Worm (Caenorhabditis elegans) whole organism, L4 larva: ENCODE results near the gene F48E8.8.

Experiments used
- D1046.2 ChIP-seq: fragments of 200-800 bp; sonication (Bioruptor generic); IDR thresholded peaks from 2 replicates; pipeline ENCODE4 v1.3.6; 2022; ENCODE audit warnings: missing genetic modification characterization, missing compliant biosample characterization
- F26F4.8 ChIP-seq: fragments of 200-800 bp; sonication (Bioruptor generic); conservative IDR thresholded peaks from 2 replicates; pipeline ENCODE4 v1.3.6; 2022; ENCODE audit warnings: missing genetic modification characterization, missing compliant biosample characterization
- F44E2.7 ChIP-seq: fragments of 200-800 bp; sonication (Bioruptor generic); IDR thresholded peaks from 2 replicates; pipeline ENCODE4 v2.1.2; 2022; ENCODE audit warnings: missing genetic modification characterization, missing compliant biosample characterization
- T20F7.1 ChIP-seq: fragments of 200-800 bp; sonication (Bioruptor generic); optimal IDR thresholded peaks from 2 replicates; lab custom pipeline; 2018; ENCODE audit warnings: mild to moderate bottlenecking, missing genetic modification characterization, missing compliant biosample characterization
- Y105C5A.15 ChIP-seq: fragments of 200-800 bp; sonication (Bioruptor generic); IDR thresholded peaks from 2 replicates; pipeline ENCODE4 v1.3.6; 2022; ENCODE audit warnings: missing genetic modification characterization, missing compliant biosample characterization
- Y5F2A.4 ChIP-seq: fragments of 200-800 bp; sonication (Bioruptor generic); optimal IDR thresholded peaks from 2 replicates; lab custom pipeline; 2018; ENCODE audit warnings: mild to moderate bottlenecking, missing genetic modification characterization, missing compliant biosample characterization
- Y75B8A.6 ChIP-seq: fragments of 200-800 bp; sonication (Bioruptor generic); IDR thresholded peaks from 2 replicates; pipeline ENCODE4 v1.3.6; 2022; ENCODE audit warnings: missing genetic modification reagents, missing genetic modification characterization, missing compliant biosample characterization
- ZK337.2 ChIP-seq: fragments of 200-800 bp; sonication (Bioruptor generic); IDR thresholded peaks from 2 replicates; pipeline ENCODE4 v1.3.6; 2022; ENCODE audit warnings: missing genetic modification reagents, missing genetic modification characterization, missing compliant biosample characterization
- ama-1 ChIP-seq: fragments of 150-350 bp; optimal IDR thresholded peaks from 2 replicates; lab custom pipeline; 2014; ENCODE audit warnings: inconsistent platforms, mixed read lengths
- ceh-20 ChIP-seq: fragments of 200-800 bp; sonication (Bioruptor generic); IDR thresholded peaks from 2 replicates; pipeline ENCODE4 v1.3.6; 2022; ENCODE audit warnings: missing genetic modification reagents, missing genetic modification characterization, missing compliant biosample characterization
- ceh-28 ChIP-seq: fragments of 150-350 bp; optimal IDR thresholded peaks from 2 replicates; lab custom pipeline; 2014; ENCODE audit warnings: missing biosample characterization, missing genetic modification reagents, missing genetic modification characterization
- ceh-32 ChIP-seq: sonication (generic microtip); optimal IDR thresholded peaks from 2 replicates; lab custom pipeline; 2016; ENCODE audit warnings: mild to moderate bottlenecking, missing genetic modification characterization, missing compliant biosample characterization; ENCODE audit not compliant: poor library complexity
- ceh-44 ChIP-seq: fragments of 200-800 bp; sonication (Bioruptor generic); IDR thresholded peaks from 2 replicates; pipeline ENCODE4 v1.3.6; 2022; ENCODE audit warnings: missing genetic modification reagents, missing genetic modification characterization, missing compliant biosample characterization
- ceh-62 ChIP-seq: sonication (generic microtip); optimal IDR thresholded peaks from 2 replicates; lab custom pipeline; 2017; ENCODE audit warnings: missing biosample characterization, missing genetic modification characterization
- cey-2 ChIP-seq: sonication (generic microtip); optimal IDR thresholded peaks from 3 replicates; lab custom pipeline; 2017; ENCODE audit warnings: missing genetic modification characterization, mild to moderate bottlenecking, missing compliant biosample characterization, antibody characterized with exemption, borderline replicate concordance; ENCODE audit not compliant: insufficient read depth
- ctbp-1 ChIP-seq: fragments of 200-800 bp; sonication (Bioruptor generic); IDR thresholded peaks from 2 replicates; pipeline ENCODE4 v1.3.6; 2022; ENCODE audit warnings: missing genetic modification reagents, missing genetic modification characterization, missing compliant biosample characterization
- daf-16 ChIP-seq, 3 experiments: sonication (generic microtip); optimal IDR thresholded peaks; 2 replicates each; lab custom pipeline; 2016 to 2017; ENCODE audit warnings: missing genetic modification characterization in 3 of 3, missing genetic modification reagents in 3 of 3, mild to moderate bottlenecking in 2 of 3, missing compliant biosample characterization in 2 of 3, missing biosample characterization in 1 of 3, moderate library complexity in 1 of 3
- daf-19 ChIP-seq: fragments of 200-800 bp; sonication (Bioruptor generic); conservative IDR thresholded peaks from 2 replicates; pipeline ENCODE4 v1.3.6; 2022; ENCODE audit warnings: missing genetic modification characterization, missing compliant biosample characterization
- dmd-6 ChIP-seq: fragments of 200-800 bp; sonication (Bioruptor generic); IDR thresholded peaks from 2 replicates; pipeline ENCODE4 v1.3.6; 2022; ENCODE audit warnings: missing genetic modification reagents, missing genetic modification characterization, missing compliant biosample characterization
- dmd-9 ChIP-seq: fragments of 200-800 bp; sonication (Bioruptor generic); IDR thresholded peaks from 2 replicates; pipeline ENCODE4 v1.3.6; 2022; ENCODE audit warnings: missing genetic modification reagents, missing genetic modification characterization, missing compliant biosample characterization
- dpl-1 ChIP-seq: fragments of 150-350 bp; optimal IDR thresholded peaks from 2 replicates; lab custom pipeline; 2014; ENCODE audit warnings: missing biosample characterization, missing genetic modification reagents, missing genetic modification characterization
- duxl-1 ChIP-seq: sonication (generic microtip); optimal IDR thresholded peaks from 2 replicates; lab custom pipeline; 2016; ENCODE audit warnings: mild to moderate bottlenecking, missing genetic modification characterization, moderate library complexity, missing compliant biosample characterization; ENCODE audit not compliant: poor library complexity
- fkh-10 ChIP-seq: fragments of 150-350 bp; optimal IDR thresholded peaks from 2 replicates; lab custom pipeline; 2014; ENCODE audit warnings: missing biosample characterization, missing genetic modification reagents, missing genetic modification characterization
- fos-1 ChIP-seq: fragments of 150-350 bp; optimal IDR thresholded peaks from 2 replicates; lab custom pipeline; 2014; ENCODE audit warnings: missing biosample characterization, missing genetic modification characterization
- hif-1 ChIP-seq, 2 experiments: sonication (generic microtip); optimal IDR thresholded peaks; 2 replicates each; lab custom pipeline; 2016 to 2017; ENCODE audit warnings: missing compliant biosample characterization in 2 of 2, missing genetic modification characterization in 2 of 2, missing genetic modification reagents in 2 of 2, missing genotype in 2 of 2, mild to moderate bottlenecking in 1 of 2
- hlh-11 ChIP-seq: fragments of 200-800 bp; sonication (Bioruptor generic); optimal IDR thresholded peaks from 2 replicates; lab custom pipeline; 2018; ENCODE audit warnings: mild to moderate bottlenecking, missing genetic modification characterization, missing compliant biosample characterization
- hmg-1.1 ChIP-seq: fragments of 200-800 bp; sonication (Bioruptor generic); IDR thresholded peaks from 2 replicates; pipeline ENCODE4 v1.3.6; 2022; ENCODE audit warnings: missing genetic modification reagents, missing genetic modification characterization, missing compliant biosample characterization
- lim-7 ChIP-seq: fragments of 200-800 bp; sonication (Bioruptor generic); IDR thresholded peaks from 2 replicates; pipeline ENCODE4 v1.3.6; 2022; ENCODE audit warnings: missing genetic modification characterization, missing compliant biosample characterization
- lin-13 ChIP-seq: fragments of 150-350 bp; optimal IDR thresholded peaks from 2 replicates; lab custom pipeline; 2014; ENCODE audit warnings: missing biosample characterization, missing genetic modification reagents, missing genetic modification characterization
- lin-29 ChIP-seq: fragments of 200-800 bp; sonication (Bioruptor generic); IDR thresholded peaks from 2 replicates; pipeline ENCODE4 v1.3.6; 2022; ENCODE audit warnings: missing genetic modification reagents, missing genetic modification characterization, missing compliant biosample characterization
- lin-38 ChIP-seq: fragments of 200-800 bp; sonication (Bioruptor generic); IDR thresholded peaks from 2 replicates; pipeline ENCODE4 v1.3.6; 2022; ENCODE audit warnings: missing genetic modification reagents, missing genetic modification characterization, missing compliant biosample characterization
- lsy-2 ChIP-seq, 2 experiments: fragments of 150-350 bp in 1 of 2; sonication (generic microtip) in 1 of 2; optimal IDR thresholded peaks; 2 replicates each; lab custom pipeline; 2014 to 2017; ENCODE audit warnings: missing biosample characterization in 2 of 2, missing genetic modification characterization in 2 of 2
- madf-5 ChIP-seq, 2 experiments: fragments of 200-800 bp; sonication (Bioruptor generic); IDR thresholded peaks; 2 replicates each; pipeline ENCODE4 v1.3.6; 2022; ENCODE audit warnings: missing compliant biosample characterization in 2 of 2, missing genetic modification characterization in 2 of 2
- madf-9 ChIP-seq: fragments of 200-800 bp; sonication (Bioruptor generic); conservative IDR thresholded peaks from 2 replicates; pipeline ENCODE4 v1.3.6; 2022; ENCODE audit warnings: missing genetic modification reagents, missing genetic modification characterization, missing compliant biosample characterization
- mxl-2 ChIP-seq: fragments of 200-800 bp; sonication (Bioruptor generic); conservative IDR thresholded peaks from 2 replicates; pipeline ENCODE4 v1.3.6; 2022; ENCODE audit warnings: missing genetic modification reagents, missing genetic modification characterization, missing compliant biosample characterization
- nhr-102 ChIP-seq: sonication (generic microtip); optimal IDR thresholded peaks from 2 replicates; lab custom pipeline; 2016; ENCODE audit warnings: mild to moderate bottlenecking, missing genetic modification characterization, moderate library complexity, missing compliant biosample characterization
- nhr-25 ChIP-seq: sonication (generic microtip); optimal IDR thresholded peaks from 2 replicates; lab custom pipeline; 2017; ENCODE audit warnings: missing genetic modification characterization, mild to moderate bottlenecking, missing compliant biosample characterization, antibody characterized with exemption, moderate library complexity, borderline replicate concordance; ENCODE audit not compliant: insufficient read depth
- nhr-28 ChIP-seq: fragments of 150-350 bp; optimal IDR thresholded peaks from 2 replicates; lab custom pipeline; 2014; ENCODE audit warnings: missing biosample characterization, missing genetic modification characterization
- nhr-42 ChIP-seq: fragments of 200-800 bp; sonication (Bioruptor generic); IDR thresholded peaks from 2 replicates; pipeline ENCODE4 v1.3.6; 2022; ENCODE audit warnings: missing genetic modification characterization, missing compliant biosample characterization
- nhr-48 ChIP-seq: sonication (generic microtip); optimal IDR thresholded peaks from 2 replicates; lab custom pipeline; 2016; ENCODE audit warnings: mild to moderate bottlenecking, missing genetic modification characterization, missing compliant biosample characterization
- nhr-6 ChIP-seq: fragments of 150-350 bp; optimal IDR thresholded peaks from 2 replicates; lab custom pipeline; 2014; ENCODE audit warnings: missing biosample characterization, missing genetic modification characterization
- saeg-2 ChIP-seq: fragments of 200-800 bp; sonication (Bioruptor generic); IDR thresholded peaks from 2 replicates; pipeline ENCODE4 v1.3.6; 2022; ENCODE audit warnings: missing genetic modification reagents, missing genetic modification characterization, missing compliant biosample characterization
- set-16 ChIP-seq: fragments of 200-800 bp; sonication (Bioruptor generic); IDR thresholded peaks from 2 replicates; pipeline ENCODE4 v1.3.6; 2022; ENCODE audit warnings: missing genetic modification reagents, missing genetic modification characterization, missing compliant biosample characterization
- snpc-1.2 ChIP-seq: fragments of 200-800 bp; sonication (Bioruptor generic); IDR thresholded peaks from 2 replicates; pipeline ENCODE4 v1.3.6; 2022; ENCODE audit warnings: missing genetic modification reagents, missing genetic modification characterization, missing compliant biosample characterization
- spr-1 ChIP-seq: sonication (generic microtip); optimal IDR thresholded peaks from 2 replicates; lab custom pipeline; 2016; ENCODE audit warnings: mild to moderate bottlenecking, missing genetic modification characterization, missing compliant biosample characterization
- tag-97 ChIP-seq: fragments of 200-800 bp; sonication (Bioruptor generic); IDR thresholded peaks from 2 replicates; pipeline ENCODE4 v1.3.6; 2022; ENCODE audit warnings: missing genetic modification characterization, missing compliant biosample characterization
- vab-7 ChIP-seq: fragments of 200-800 bp; sonication (Bioruptor generic); IDR thresholded peaks from 2 replicates; pipeline ENCODE4 v1.3.6; 2022; ENCODE audit warnings: missing genetic modification reagents, missing genetic modification characterization, missing compliant biosample characterization
- zfp-2 ChIP-seq: sonication (generic microtip); optimal IDR thresholded peaks from 2 replicates; lab custom pipeline; 2016; ENCODE audit warnings: mild to moderate bottlenecking, missing genetic modification characterization, missing compliant biosample characterization
- zfp-3 ChIP-seq: fragments of 200-800 bp; sonication (Bioruptor generic); conservative IDR thresholded peaks from 2 replicates; pipeline ENCODE4 v1.3.6; 2022; ENCODE audit warnings: missing genetic modification reagents, missing genetic modification characterization, missing compliant biosample characterization

F48E8.8 gene

DNA sequence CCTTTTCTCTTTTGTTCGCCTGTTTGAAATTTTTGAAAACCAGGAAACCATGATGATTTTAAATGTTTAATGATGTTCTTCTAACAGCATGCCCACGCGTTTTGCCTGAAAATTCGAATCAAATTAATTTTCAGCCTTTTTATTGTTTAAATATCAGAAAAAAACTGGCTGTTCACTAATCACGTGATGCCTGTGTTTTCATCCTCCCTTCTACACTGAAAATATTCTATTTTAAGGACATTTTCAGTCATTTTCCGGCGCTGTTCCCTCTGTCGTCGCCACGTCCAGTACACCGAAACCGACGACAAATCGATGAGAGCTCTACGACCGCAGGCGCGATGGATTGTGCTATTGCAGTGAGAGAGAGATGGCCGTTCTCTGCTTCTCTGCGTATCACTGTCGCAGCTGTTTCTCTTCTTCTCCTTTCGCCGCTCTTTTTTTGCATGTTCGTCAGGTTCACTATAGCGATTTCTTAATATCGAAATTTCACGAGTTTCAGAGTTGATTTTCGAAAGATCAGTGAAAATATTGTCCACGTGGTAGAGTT lies at the start of gene F48E8.8 (continued):
- peak; percentile 80 for TF ChIP-seq hmg-1.1 (GFP tag; lab: Robert Waterston, UW)
- TF ChIP-seq nhr-28 (tag; lab: Kevin White, UChicago): peak; percentile 45
- peak; percentile 25 for TF ChIP-seq lin-13 (GFP tag; lab: Kevin White, UChicago)
- no peak for TF ChIP-seq fos-1 (tag; lab: Kevin White, UChicago)
- TF ChIP-seq spr-1: no peak
- no peak for TF ChIP-seq ceh-20
- TF ChIP-seq ama-1 (lab: Kevin White, UChicago): no peak
- peak in 1 of 2 experiments; percentile 21 for TF ChIP-seq daf-16 (GFP tag; optimal IDR thresholded peaks at IDR 0.05; lab: Kevin White, UChicago)
- peak; percentile 12 for TF ChIP-seq daf-16 (tag; optimal IDR thresholded peaks at IDR 0.05; lab: Kevin White, UChicago)
- no peak for TF ChIP-seq Y75B8A.6 (GFP tag; lab: Robert Waterston, UW)
- peak; percentile 73 for TF ChIP-seq lin-38 (GFP tag; lab: Robert Waterston, UW)
- peak; percentile 21 for TF ChIP-seq nhr-6 (tag; lab: Kevin White, UChicago)
- no peak for TF ChIP-seq F26F4.8 (GFP tag; lab: Robert Waterston, UW)
- no peak for TF ChIP-seq lin-29 (GFP tag; lab: Robert Waterston, UW)
- no peak for TF ChIP-seq daf-19 (GFP tag; lab: Robert Waterston, UW)
- TF ChIP-seq hlh-11 (tag; lab: Kevin White, UChicago): peak; percentile 93
- no peak for TF ChIP-seq fkh-10 (GFP tag; lab: Kevin White, UChicago)
- no peak for TF ChIP-seq nhr-48 (tag; lab: Kevin White, UChicago)
- no peak for TF ChIP-seq saeg-2 (GFP tag; lab: Robert Waterston, UW)
- TF ChIP-seq ceh-44 (GFP tag; lab: Robert Waterston, UW): no peak
- TF ChIP-seq nhr-25 (tag; lab: Kevin White, UChicago): no peak
- TF ChIP-seq D1046.2 (GFP tag; lab: Robert Waterston, UW): no peak
- TF ChIP-seq lsy-2 (tag; optimal IDR thresholded peaks at IDR 0.05; lab: Kevin White, UChicago): peak in 1 of 2 experiments; percentile 77
- no peak for TF ChIP-seq zfp-2
- TF ChIP-seq lim-7: no peak
- TF ChIP-seq ZK337.2 (GFP tag; lab: Robert Waterston, UW): no peak
- TF ChIP-seq dpl-1 (GFP tag; lab: Kevin White, UChicago): peak; percentile 54
- no peak for TF ChIP-seq dmd-9 (GFP tag; lab: Robert Waterston, UW)
- 0 out of 2 replicates have a peak, but pooled peaks have one; percentile 12 for TF ChIP-seq vab-7 (GFP tag; lab: Robert Waterston, UW)
- no peak for TF ChIP-seq ctbp-1 (GFP tag; lab: Robert Waterston, UW)
- TF ChIP-seq ceh-28 (tag; lab: Kevin White, UChicago): no peak
- no peak for TF ChIP-seq F44E2.7 (GFP tag; lab: Robert Waterston, UW)
- TF ChIP-seq ceh-62 (tag; lab: Kevin White, UChicago): no peak
- TF ChIP-seq snpc-1.2 (GFP tag; lab: Robert Waterston, UW): no peak
- no peak for TF ChIP-seq nhr-42 (GFP tag; lab: Robert Waterston, UW)
- no peak for TF ChIP-seq T20F7.1
- no peak for TF ChIP-seq duxl-1
- TF ChIP-seq madf-9: no peak
- TF ChIP-seq zfp-3 (GFP tag; lab: Robert Waterston, UW): no peak
- no peak for TF ChIP-seq Y105C5A.15
- no peak for TF ChIP-seq cey-2
- no peak for TF ChIP-seq mxl-2 (GFP tag; lab: Robert Waterston, UW)
- TF ChIP-seq Y5F2A.4: no peak
- TF ChIP-seq tag-97: no peak
- peak; percentile 44; the same call in 1 of the 2 replicates for TF ChIP-seq set-16 (GFP tag; lab: Robert Waterston, UW)
- TF ChIP-seq dmd-6 (GFP tag; lab: Robert Waterston, UW): peak; percentile 51
- TF ChIP-seq nhr-102: no peak
- no peak for TF ChIP-seq ceh-32 (tag; lab: Kevin White, UChicago)
- peak in 1 of 2 experiments; percentile 46 for TF ChIP-seq hif-1 (tag; optimal IDR thresholded peaks at IDR 0.05; lab: Kevin White, UChicago)
- TF ChIP-seq madf-5 (GFP tag; IDR thresholded peaks at IDR 0.05; lab: Robert Waterston, UW): no peak
